Fruit fly (Drosophila melanogaster): ENCODE data around the gene laf.

DNA sequence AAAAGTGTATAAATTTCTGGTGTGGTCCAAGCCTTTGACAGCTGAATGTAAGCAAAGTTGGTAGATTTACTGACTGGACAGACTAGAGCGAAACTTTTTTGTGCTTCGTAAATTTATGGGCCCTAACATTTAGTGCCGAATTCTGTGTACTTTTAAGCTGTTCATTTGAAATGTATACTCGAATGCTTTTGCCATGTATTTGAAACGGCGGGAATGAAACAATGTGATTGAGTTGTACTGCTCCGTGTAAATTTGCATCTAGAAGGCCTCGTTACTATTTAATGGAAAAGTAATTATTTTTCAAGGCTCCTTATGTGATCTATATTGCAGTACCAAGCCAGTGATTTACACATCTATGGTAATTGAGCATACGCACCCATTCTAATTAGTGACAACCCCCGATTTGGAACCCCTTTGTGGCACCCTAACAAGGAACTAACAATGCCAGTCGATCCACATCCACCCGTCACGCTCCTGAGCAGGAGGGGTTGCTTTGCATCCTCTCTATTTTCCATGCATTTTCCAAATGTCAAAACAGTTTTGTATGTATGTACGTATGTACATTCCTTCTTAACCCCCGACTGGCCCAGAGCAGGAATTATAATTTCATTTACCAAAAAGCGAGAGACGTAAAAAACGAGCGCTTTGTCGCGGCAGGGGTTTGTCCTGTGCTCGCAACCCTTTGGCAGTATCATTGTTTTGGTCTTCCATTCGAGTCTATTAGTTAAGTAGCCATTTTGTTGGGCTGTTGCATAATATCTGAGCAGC, 19.6 kb downstream of the laf start:
- TF ChIP-seq crp (GFP tag; optimal IDR thresholded peaks at IDR 0.05) = no peak
- TF ChIP-seq crc (GFP tag; optimal IDR thresholded peaks at IDR 0.05) = no peak
- no peak for TF ChIP-seq Optix (GFP tag; IDR thresholded peaks at IDR 0.05)
- TF ChIP-seq CG3838 (GFP tag; optimal IDR thresholded peaks at IDR 0.05) = no peak
- no peak for TF ChIP-seq fd102C (GFP tag; optimal IDR thresholded peaks at IDR 0.05)
- no peak for TF ChIP-seq kay (GFP tag; optimal IDR thresholded peaks at IDR 0.05)
- no peak for TF ChIP-seq CG6791 (GFP tag; IDR thresholded peaks at IDR 0.05; ENCODE audit: partially characterized antibody)
- no peak for TF ChIP-seq E2f1 (GFP tag; IDR thresholded peaks at IDR 0.05)
- no peak for TF ChIP-seq prd (optimal IDR thresholded peaks at IDR 0.05)
- TF ChIP-seq prd (GFP tag; IDR thresholded peaks at IDR 0.05) = no peak
- TF ChIP-seq Dip3 (GFP tag; optimal IDR thresholded peaks at IDR 0.05) = no peak
- TF ChIP-seq CG6683 (GFP tag; optimal IDR thresholded peaks at IDR 0.05) = no peak
- no peak for TF ChIP-seq insv (GFP tag; optimal IDR thresholded peaks at IDR 0.05)
- TF ChIP-seq pzg (GFP tag; optimal IDR thresholded peaks at IDR 0.05) = no peak

Measured in whole organism, embryonic.